Fruit fly (Drosophila melanogaster) S2 (cell line): ENCODE results near the gene CG7912.
A peak's percentile ranks its signal among the peaks of the same experiment; 100 is the strongest.

Source experiments
- CG8478 ChIP-seq: fragments of >200 bp; optimal IDR thresholded peaks from 2 replicates; lab custom pipeline; 2018
- CTCF ChIP-seq, 2 experiments: fragments of >200 bp; optimal IDR thresholded peaks; 2 replicates each; lab custom pipeline; 2018

The CG7912 gene

DNA sequence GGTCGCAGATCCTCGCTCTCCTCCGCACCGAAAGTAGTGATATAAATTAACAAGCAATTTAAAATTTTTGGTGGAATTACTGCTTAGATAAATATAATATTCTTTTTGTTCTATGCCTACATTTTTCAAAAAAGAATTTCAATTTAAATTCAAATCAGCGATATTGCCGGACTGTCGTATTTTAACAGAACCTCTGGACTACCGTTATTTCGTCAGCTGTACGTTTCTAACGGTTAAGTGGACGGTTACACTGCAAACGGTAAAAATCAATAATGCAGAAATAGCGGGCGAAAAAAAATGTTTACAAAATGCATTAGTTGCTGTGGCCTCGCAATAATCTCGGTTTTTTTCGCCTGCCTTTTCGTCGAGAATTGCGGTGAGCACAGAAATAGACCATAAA, 8.7 kb downstream of the CG7912 start, which contains the start of gene Tace:
Gene Tace (plus strand): TSS at position 245 of the 400 bp plus-strand sequence.
- TF ChIP-seq CG8478 (lab: Kevin White, UChicago) (no peak), CTCF (optimal IDR thresholded peaks at IDR 0.05; lab: Kevin White, UChicago) (peak in 1 of 2 experiments; percentile 21)

DNA sequence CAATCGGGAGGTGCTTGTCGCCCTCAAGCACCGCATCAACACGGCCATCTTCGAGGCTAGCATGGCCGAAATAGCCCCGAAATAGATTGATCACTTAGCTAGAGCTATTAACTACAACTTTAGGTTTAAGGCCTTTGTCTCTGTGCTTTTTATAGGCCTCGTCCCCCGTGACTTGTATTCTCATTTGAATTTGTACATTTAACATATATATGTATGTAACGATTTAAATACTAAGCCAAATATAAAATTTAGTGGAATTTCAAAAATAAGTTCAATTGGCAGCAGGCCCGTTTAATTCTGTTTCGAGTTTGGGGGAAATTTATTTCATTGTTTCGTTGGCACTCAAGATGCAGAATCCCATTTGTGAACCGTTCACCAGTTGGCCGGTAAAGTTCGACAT, 9.5 kb downstream of the CG7912 start, which contains the start of gene CG34298:
Gene CG34298 (plus strand): TSS at position 301 of the 400 bp plus-strand sequence.
- TF ChIP-seq CTCF (optimal IDR thresholded peaks at IDR 0.05; lab: Kevin White, UChicago) (no peak), CG8478 (lab: Kevin White, UChicago) (no peak)

DNA sequence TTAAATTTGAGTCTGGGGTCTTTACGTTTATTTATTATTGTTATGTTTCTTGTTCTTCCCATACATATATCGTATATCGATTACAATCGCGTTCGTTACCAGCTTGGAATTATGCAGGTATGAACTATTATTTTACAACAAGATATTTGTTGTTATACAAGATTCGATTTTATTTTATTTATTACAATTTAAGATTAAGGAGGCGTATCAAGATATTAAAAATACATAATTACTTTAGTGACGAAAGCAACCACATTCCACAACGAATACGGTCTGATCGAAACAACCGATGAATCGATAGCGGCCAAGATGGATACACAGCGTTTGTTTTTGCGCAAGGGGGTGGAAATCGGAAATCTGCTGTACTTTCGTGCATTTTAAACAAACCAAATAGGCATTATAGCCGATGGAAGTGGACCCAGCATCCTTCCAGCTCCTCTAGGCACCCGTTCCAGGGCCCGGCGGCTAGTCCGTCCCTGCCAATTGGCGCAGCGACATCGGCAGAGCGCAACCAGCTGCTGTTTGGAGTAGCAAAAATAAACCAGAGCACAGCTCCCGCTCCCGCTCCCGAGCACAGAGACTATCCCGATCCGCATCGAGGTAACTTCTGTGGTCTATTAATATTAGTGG, 11.3 kb downstream of the CG7912 start, which contains the start of the genes CG15525 and CG11504:
Gene CG15525 (minus strand): TSS at position 70 of the 630 bp plus-strand sequence.
Gene CG11504 (plus strand): TSS at position 294 of the 630 bp plus-strand sequence.
- TF ChIP-seq CTCF (optimal IDR thresholded peaks at IDR 0.05; lab: Kevin White, UChicago): no peak
- TF ChIP-seq CG8478 (lab: Kevin White, UChicago): no peak

DNA sequence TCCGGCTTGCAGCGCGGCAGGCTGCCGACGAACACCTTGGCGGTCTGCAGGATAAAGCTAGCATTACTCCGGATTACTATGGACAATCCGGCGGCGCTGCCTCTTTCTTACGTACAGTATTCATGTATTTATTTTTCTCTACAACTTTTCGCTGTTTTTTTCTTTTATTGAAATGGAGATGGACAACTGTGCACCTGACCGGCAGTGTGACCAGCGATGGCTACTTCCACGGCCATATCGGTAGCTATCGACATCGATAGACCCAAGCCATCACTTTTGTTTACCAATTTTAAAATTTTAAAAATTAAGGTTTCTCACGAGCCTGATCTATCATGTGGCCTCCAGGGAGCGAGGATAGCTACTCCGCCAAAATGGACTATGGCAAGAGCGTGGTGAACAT, 14.0 kb downstream of the CG7912 start, which contains the start of the genes CG7903 and Sas-6:
Gene CG7903 (minus strand): TSS at position 197 of the 400 bp plus-strand sequence.
Gene Sas-6 (plus strand): TSS at position 323 of the 400 bp plus-strand sequence.
- TF ChIP-seq CTCF (optimal IDR thresholded peaks at IDR 0.05; lab: Kevin White, UChicago): no peak
- no peak for TF ChIP-seq CG8478 (lab: Kevin White, UChicago)

DNA sequence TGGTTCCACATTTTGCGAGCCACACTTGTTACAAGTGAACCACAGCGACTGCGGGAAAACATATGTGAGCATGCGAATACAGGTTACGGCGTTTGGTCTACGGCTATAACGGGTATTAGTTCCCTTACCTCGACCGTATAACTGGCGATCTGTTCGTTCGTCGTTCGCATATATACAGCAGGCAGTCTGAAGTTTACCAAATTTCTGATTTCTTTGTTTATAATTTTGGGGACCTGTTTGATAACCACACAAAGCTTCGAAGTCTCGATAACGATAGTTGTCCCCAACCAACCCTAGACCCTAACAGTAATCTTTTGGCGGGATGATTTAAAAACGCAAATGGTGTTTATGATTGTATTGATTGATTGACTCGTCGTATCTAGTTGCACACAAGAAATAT, 15.9 kb downstream of the CG7912 start, which contains the start of gene Acph-1:
Gene Acph-1 (minus strand): TSS at position 278 of the 400 bp plus-strand sequence.
- no peak for TF ChIP-seq CG8478 (lab: Kevin White, UChicago)
- no peak for TF ChIP-seq CTCF (optimal IDR thresholded peaks at IDR 0.05; lab: Kevin White, UChicago)

DNA sequence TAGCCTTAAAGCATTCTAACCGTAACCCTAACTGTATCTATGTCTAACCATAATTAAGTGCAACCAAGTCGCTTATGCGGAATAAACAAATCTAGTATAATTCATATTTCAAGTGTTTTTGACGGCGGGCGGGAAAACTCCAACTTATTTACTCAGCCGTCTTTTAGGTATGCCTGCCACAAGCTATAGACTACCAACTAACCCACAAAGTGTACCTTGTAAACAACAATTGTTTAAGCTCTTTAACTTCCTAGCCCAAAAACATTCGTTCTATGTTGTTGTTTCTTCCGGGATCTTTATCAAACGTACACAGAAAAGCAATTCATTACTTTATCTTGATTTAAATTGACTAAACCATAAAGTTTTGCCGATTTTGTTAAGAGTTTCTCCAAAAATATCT, 18.3 kb downstream of the CG7912 start:
- no peak for TF ChIP-seq CTCF (optimal IDR thresholded peaks at IDR 0.05; lab: Kevin White, UChicago)
- TF ChIP-seq CG8478 (lab: Kevin White, UChicago): no peak

DNA sequence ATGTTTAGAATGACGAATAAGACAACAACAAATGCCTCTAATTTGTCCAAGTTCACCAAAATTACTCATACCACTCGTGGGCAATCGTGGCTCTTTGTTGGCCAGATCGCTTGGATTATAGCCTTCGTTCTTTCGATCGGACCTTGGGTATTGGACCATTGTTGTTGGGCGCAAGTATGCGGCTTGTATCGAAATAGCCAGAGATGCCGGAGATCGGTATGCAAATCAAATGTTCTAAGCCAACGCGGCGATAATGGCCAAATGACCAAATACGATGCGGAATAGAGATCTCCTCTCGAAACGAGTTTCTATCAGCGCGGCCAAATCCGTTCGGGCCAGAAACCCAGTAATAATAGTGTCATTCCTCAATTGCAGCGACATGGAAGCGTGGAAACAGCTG, 23.8 kb downstream of the CG7912 start:
- TF ChIP-seq CTCF (optimal IDR thresholded peaks at IDR 0.05; lab: Kevin White, UChicago): no peak
- no peak for TF ChIP-seq CG8478 (lab: Kevin White, UChicago)

DNA sequence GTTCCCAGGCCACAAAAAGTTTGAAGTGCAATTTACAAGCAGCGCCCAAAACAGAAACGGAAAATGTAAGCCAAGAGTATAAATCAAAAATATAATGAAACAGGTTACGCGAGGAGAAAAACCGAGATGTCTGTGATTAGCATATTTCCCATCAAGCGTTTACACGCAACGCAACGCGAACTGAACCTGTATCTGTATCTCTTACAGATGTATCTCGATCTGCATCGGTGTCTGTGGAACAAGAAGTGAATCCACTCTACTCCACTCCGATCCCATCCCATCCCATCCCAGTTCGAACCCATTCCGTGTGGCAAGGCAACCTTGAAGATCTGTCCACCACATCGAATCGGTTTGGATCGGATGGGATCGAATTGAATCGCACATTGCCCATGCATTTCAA, 25.1 kb downstream of the CG7912 start:
- TF ChIP-seq CTCF (optimal IDR thresholded peaks at IDR 0.05; lab: Kevin White, UChicago) (no peak), CG8478 (lab: Kevin White, UChicago) (no peak)

DNA sequence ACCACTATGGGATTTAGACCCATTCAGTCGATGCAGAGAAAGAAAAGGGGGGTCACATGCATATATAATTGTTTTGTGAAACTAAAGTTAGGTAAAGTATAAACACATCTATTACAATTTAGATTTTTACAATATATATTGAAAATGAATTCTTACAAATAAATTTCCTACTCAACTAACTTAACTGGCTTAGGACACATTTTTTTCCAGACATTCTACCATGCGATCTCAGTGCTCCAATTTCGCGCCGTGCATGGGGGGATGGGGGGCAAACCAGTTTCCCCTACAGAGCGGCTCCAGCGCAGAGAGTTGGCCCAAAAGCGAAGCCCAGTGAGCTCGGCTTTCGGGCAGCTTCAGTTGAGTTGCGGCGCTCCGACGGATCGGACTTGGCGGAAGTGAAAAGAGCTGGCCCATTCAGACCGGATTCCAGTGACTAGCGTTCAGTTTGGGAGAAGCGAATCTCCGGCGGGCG, 25.9 kb downstream of the CG7912 start, which contains the start of gene CG7896:
Gene CG7896 (plus strand): TSS at position 354 of the 472 bp plus-strand sequence.
- TF ChIP-seq CTCF (optimal IDR thresholded peaks at IDR 0.05; lab: Kevin White, UChicago): no peak

DNA sequence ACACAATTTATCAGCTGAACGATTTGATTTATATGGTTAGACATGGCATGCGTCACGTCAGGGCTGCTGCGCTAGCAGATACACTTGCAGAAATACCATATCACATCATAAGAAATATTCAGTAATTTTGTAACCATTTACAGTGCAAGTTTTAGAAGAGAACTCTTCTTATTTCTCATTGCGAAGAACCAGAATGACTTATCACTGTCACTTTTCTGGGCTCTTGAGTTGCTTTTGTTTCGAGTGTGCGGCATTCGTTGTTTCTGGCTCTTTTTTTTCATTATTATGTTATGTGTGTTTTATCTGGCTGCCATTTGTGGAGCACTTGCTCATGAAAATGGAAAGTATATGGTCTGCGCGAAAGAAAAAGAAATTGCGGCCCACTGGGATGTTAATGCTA, 27.0 kb downstream of the CG7912 start:
- TF ChIP-seq CG8478 (lab: Kevin White, UChicago) (no peak), CTCF (optimal IDR thresholded peaks at IDR 0.05; lab: Kevin White, UChicago) (no peak)

DNA sequence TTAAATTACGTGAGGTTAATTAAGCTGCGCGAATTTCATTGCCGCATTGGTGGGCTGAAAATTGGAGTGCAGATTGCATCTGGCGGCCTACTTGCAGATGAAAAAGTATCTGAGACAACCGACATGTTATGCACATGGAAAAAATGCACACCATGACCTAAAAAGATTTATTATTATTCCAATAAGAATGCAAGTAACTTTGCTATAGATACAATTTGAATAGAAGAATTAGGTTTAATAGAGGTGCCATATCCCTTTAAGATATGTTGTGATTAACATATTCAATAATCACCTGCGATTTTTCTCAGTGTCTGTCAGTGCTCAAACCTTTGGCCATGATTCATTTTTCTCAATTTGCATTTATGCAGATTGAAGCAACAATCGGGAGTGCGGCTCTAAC, 27.5 kb downstream of the CG7912 start:
- TF ChIP-seq CTCF (optimal IDR thresholded peaks at IDR 0.05; lab: Kevin White, UChicago) (no peak), CG8478 (lab: Kevin White, UChicago) (no peak)

DNA sequence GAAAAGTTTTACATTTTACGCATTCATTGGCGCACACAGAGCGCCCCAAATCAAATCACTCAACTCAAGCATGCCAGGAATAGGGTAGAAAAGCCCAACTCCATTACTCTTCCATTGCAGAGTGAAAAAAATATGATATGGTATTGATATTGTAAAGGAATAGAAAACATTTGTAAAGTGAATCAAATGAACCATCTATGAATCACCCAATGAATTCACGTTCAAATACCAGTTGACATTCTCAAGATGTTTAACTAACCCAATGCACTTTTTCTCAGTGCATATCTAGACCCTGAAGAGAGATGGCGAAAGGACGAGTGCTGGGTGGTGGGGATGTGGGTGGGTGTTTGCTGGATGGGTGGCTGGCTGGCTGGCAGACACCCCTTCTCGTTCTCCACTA, 30.4 kb downstream of the CG7912 start:
- TF ChIP-seq CTCF (optimal IDR thresholded peaks at IDR 0.05; lab: Kevin White, UChicago) (no peak), CG8478 (lab: Kevin White, UChicago) (no peak)

DNA sequence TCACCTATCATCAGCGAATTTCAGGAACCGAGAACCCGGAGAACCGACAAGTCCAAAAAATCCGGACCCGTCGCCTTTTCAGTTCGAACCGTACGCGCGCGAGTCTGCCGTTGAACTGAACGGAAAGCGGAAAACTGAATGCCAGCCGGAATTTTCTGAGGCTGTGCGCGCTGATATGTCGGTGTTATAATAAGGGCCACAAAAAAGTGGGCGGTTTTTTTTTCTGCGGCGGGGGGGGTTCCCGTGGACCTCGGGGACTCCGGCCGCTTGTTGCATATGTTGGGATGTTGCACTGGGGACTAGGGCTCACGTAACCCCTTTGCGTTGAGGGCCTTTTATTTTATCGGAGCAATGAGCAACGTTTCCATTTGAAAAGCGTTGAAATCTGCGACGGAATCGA, 39.6 kb downstream of the CG7912 start, which contains the start of gene TkR99D:
Gene TkR99D (minus strand): TSS at position 101 of the 400 bp plus-strand sequence.
- no peak for TF ChIP-seq CG8478 (lab: Kevin White, UChicago)
- no peak for TF ChIP-seq CTCF (optimal IDR thresholded peaks at IDR 0.05; lab: Kevin White, UChicago)

DNA sequence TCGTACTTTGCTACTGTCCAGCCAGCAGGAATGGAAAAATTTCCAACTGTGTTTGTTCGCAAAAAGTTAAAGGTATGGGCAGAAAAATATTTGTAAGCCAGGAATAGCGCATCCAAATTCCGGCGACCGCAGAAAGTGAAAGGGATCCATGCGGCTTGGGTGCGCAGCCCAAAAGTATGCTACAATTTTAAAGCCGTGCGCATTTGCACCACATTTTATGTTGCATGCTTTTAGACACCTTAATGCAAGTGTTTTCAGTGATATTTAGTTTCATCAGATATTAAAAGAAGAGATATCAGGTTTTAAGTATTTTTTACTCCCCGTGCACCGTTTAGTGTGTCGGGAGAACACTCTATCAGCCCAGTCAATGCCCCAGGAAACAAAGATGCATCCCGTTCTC, 45.9 kb downstream of the CG7912 start:
- TF ChIP-seq CTCF (optimal IDR thresholded peaks at IDR 0.05; lab: Kevin White, UChicago): no peak
- no peak for TF ChIP-seq CG8478 (lab: Kevin White, UChicago)

DNA sequence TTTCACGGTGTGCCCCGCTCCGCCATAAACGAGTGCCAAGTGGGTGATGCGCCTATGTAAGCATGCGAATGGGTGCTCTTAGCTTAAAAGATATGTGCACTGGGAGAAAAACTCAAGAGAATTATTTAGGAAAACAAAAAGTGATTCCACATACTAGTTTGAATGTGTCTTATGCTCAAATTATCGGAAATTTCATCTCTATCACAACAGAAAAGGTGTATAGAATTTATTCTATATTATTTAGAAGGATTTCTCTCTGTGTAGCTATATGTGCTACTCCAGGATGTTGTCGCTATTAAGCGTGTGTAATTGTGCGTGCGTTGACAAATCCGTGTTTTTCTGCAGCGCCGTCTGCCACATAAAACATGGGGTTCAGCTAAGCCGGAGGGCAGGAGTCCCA, 49.7 kb downstream of the CG7912 start:
- TF ChIP-seq CTCF (optimal IDR thresholded peaks at IDR 0.05; lab: Kevin White, UChicago) (no peak), CG8478 (lab: Kevin White, UChicago) (no peak)
